Fruit fly (Drosophila melanogaster) whole organism, prepupa: Measurements from ENCODE around the gene chas.

Experiments
- Met ChIP-seq: fragments of 200-800 bp; sonication (Bioruptor generic); optimal IDR thresholded peaks from 3 replicates; lab custom pipeline; 2016; ENCODE audit warnings: missing biosample characterization, missing genetic modification characterization
- OdsH ChIP-seq: fragments of 200-800 bp; sonication (Bioruptor generic); optimal IDR thresholded peaks from 3 replicates; lab custom pipeline; 2016; ENCODE audit warnings: missing biosample characterization, missing genetic modification characterization

- TF ChIP-seq OdsH (GFP tag; lab: Kevin White, UChicago) (no peak), Met (GFP tag; lab: Kevin White, UChicago) (no peak)
Observed at dm6 chrX:17693981-17694872, 4.3 kb downstream of the chas start.
